Worm (Caenorhabditis elegans): ENCODE results near the gene lmd-3.

lmd-3 gene

DNA sequence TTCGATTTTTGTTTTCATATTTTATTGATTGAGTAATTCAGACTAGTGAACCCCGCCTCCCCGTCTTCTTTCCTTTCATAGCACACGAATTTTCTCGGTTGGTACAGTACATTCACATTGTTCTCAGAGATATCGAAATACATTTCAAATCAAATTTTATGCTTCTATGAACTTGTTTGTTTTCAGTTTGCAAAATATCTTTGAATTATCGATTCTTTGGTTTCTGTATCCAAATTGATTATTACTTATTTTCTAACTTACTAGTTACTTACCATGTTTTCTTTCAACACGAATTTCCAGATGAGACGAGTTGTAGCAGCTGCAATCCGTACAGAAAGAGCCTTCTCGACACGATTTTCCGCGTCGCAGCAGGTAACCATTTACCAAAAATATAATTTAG is 20.8 kb upstream of the lmd-3 start, which contains the start of gene mrps-2:
mrps-2 (plus strand) TSS at position 301 of the 400 bp plus-strand sequence.
- TF ChIP-seq nhr-76 (tag; optimal IDR thresholded peaks at IDR 0.05) (no peak), elt-2 (tag; optimal IDR thresholded peaks at IDR 0.05) (no peak), sea-2 (GFP tag; optimal IDR thresholded peaks at IDR 0.05) (no peak), aly-2 (tag; optimal IDR thresholded peaks at IDR 0.05) (no peak), lin-39 (tag; optimal IDR thresholded peaks at IDR 0.05) (no peak), zag-1 (tag; optimal IDR thresholded peaks at IDR 0.05) (no peak), ztf-4 (tag; optimal IDR thresholded peaks at IDR 0.05) (no peak), skn-1 (tag; optimal IDR thresholded peaks at IDR 0.05) (no peak), nhr-237 (tag; optimal IDR thresholded peaks at IDR 0.05) (no peak), unc-39 (tag; optimal IDR thresholded peaks at IDR 0.05) (no peak), nhr-23 (tag; optimal IDR thresholded peaks at IDR 0.05) (no peak), nhr-43 (tag; optimal IDR thresholded peaks at IDR 0.05; ENCODE audit: poor library complexity, severe bottlenecking) (no peak), nhr-28 (tag; optimal IDR thresholded peaks at IDR 0.05) (no peak)

DNA sequence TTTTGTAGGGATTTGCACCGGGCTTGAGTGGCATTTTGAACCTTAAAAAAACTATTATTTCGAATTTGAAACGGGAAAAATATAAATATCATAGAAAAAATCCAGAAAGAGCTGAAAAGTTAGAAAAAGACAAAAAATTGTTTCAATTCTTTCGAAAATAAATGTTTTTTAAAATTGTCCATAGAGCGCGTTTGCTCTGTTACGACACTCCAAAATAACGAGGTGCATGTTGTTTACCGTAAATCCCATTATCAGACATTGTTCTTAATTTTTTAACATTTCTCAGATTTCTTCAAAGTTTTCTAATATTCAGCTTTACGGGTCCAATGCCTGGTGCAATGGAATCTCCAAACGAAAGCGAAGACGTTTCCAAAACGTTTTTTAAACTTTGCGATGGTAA is 17.5 kb upstream of the lmd-3 start, which contains the start of the genes dnj-22 and natc-1:
dnj-22 (minus strand) TSS at position 47 of the 400 bp plus-strand sequence.
natc-1 (plus strand) TSS at position 286 of the 400 bp plus-strand sequence.
- TF ChIP-seq nhr-43 (tag; optimal IDR thresholded peaks at IDR 0.05; ENCODE audit: poor library complexity, severe bottlenecking) = peak; percentile 3
- TF ChIP-seq elt-3 (tag; optimal IDR thresholded peaks at IDR 0.05) = no peak
- TF ChIP-seq nhr-23 (tag; optimal IDR thresholded peaks at IDR 0.05) = peak; percentile 95
- TF ChIP-seq nhr-11 (tag; optimal IDR thresholded peaks at IDR 0.05) = no peak
- TF ChIP-seq pqm-1 (tag; optimal IDR thresholded peaks at IDR 0.05) = peak; percentile 53
- TF ChIP-seq ztf-4 (tag; optimal IDR thresholded peaks at IDR 0.05) = no peak
- TF ChIP-seq hmg-11 (tag; optimal IDR thresholded peaks at IDR 0.05) = peak; percentile 19
- peak; percentile 73 for TF ChIP-seq lin-39 (tag; optimal IDR thresholded peaks at IDR 0.05)
- TF ChIP-seq fkh-2 (tag; optimal IDR thresholded peaks at IDR 0.05) = no peak
- peak; percentile 62 for TF ChIP-seq nhr-25 (tag; optimal IDR thresholded peaks at IDR 0.05)
- TF ChIP-seq fkh-10 (GFP tag; optimal IDR thresholded peaks at IDR 0.05) = peak; percentile 54
- no peak for TF ChIP-seq elt-1 (tag; optimal IDR thresholded peaks at IDR 0.05)
- no peak for TF ChIP-seq ceh-9 (tag; optimal IDR thresholded peaks at IDR 0.05)
- TF ChIP-seq zag-1 (tag; optimal IDR thresholded peaks at IDR 0.05) = no peak
- no peak for TF ChIP-seq mdl-1 (tag; optimal IDR thresholded peaks at IDR 0.05)
- TF ChIP-seq ama-1 (optimal IDR thresholded peaks at IDR 0.05) = no peak
- no peak for TF ChIP-seq tbx-2 (tag; optimal IDR thresholded peaks at IDR 0.05)
- TF ChIP-seq eor-1 (tag; optimal IDR thresholded peaks at IDR 0.05) = no peak
- no peak for TF ChIP-seq unc-39 (tag; optimal IDR thresholded peaks at IDR 0.05)
- TF ChIP-seq skn-1 (tag; optimal IDR thresholded peaks at IDR 0.05) = no peak
- peak; percentile 15 for TF ChIP-seq ceh-28 (tag; optimal IDR thresholded peaks at IDR 0.05)
- TF ChIP-seq ztf-11 (tag; optimal IDR thresholded peaks at IDR 0.05) = no peak
- no peak for TF ChIP-seq nhr-77 (tag; optimal IDR thresholded peaks at IDR 0.05)
- TF ChIP-seq nhr-67 (tag; optimal IDR thresholded peaks at IDR 0.05) = no peak
- no peak for TF ChIP-seq daf-12 (tag; optimal IDR thresholded peaks at IDR 0.05)
- TF ChIP-seq unc-62 (GFP tag; optimal IDR thresholded peaks at IDR 0.05) = no peak
- no peak for TF ChIP-seq nhr-28 (tag; optimal IDR thresholded peaks at IDR 0.05)
- peak; percentile 74 for TF ChIP-seq egl-5 (tag; optimal IDR thresholded peaks at IDR 0.05)
- TF ChIP-seq mml-1 (tag; optimal IDR thresholded peaks at IDR 0.05) = no peak
- TF ChIP-seq ZK546.5 (tag; optimal IDR thresholded peaks at IDR 0.05) = no peak
- TF ChIP-seq jun-1 (tag; optimal IDR thresholded peaks at IDR 0.05) = no peak
- peak; percentile 12 for TF ChIP-seq elt-2 (tag; optimal IDR thresholded peaks at IDR 0.05)
- no peak for TF ChIP-seq egl-27 (tag; optimal IDR thresholded peaks at IDR 0.05)
- TF ChIP-seq ceh-82 (tag; optimal IDR thresholded peaks at IDR 0.05) = peak; percentile 45
- TF ChIP-seq nfya-1 (tag; optimal IDR thresholded peaks at IDR 0.05; ENCODE audit: insufficient read depth) = peak; percentile 82
- no peak for TF ChIP-seq sea-2 (GFP tag; optimal IDR thresholded peaks at IDR 0.05)
- TF ChIP-seq lsy-12 (tag; optimal IDR thresholded peaks at IDR 0.05) = no peak
- TF ChIP-seq R02D3.7 (tag; optimal IDR thresholded peaks at IDR 0.05) = peak; percentile 92
- TF ChIP-seq ceh-16 (tag; optimal IDR thresholded peaks at IDR 0.05) = no peak
- TF ChIP-seq fos-1 (tag; optimal IDR thresholded peaks at IDR 0.05) = no peak
- no peak for TF ChIP-seq nhr-12 (tag; optimal IDR thresholded peaks at IDR 0.05)
- peak; percentile 97 for TF ChIP-seq pha-4 (tag; optimal IDR thresholded peaks at IDR 0.05)
- no peak for TF ChIP-seq nhr-76 (tag; optimal IDR thresholded peaks at IDR 0.05)
- TF ChIP-seq aly-2 (tag; optimal IDR thresholded peaks at IDR 0.05) = no peak
- TF ChIP-seq nhr-237 (tag; optimal IDR thresholded peaks at IDR 0.05) = no peak
- peak; percentile 92 for TF ChIP-seq snpc-4 (tag; optimal IDR thresholded peaks at IDR 0.05)
- peak; percentile 91 for TF ChIP-seq lin-15B (tag; optimal IDR thresholded peaks at IDR 0.05)
